Worm (Caenorhabditis elegans): Measurements from ENCODE around the gene oig-1.

ce11 chrIII:6498176-6498575 is 27.3 kb downstream of the oig-1 start, which contains the start of gene sdz-15:
- TF ChIP-seq lin-54 (GFP tag; optimal IDR thresholded peaks at IDR 0.05) (no peak), D2030.7 (GFP tag; IDR thresholded peaks at IDR 0.05) (no peak), F55B11.4 (tag; optimal IDR thresholded peaks at IDR 0.05; ENCODE audit: borderline replicate concordance, insufficient read depth) (no peak), F49E8.2 (tag; optimal IDR thresholded peaks at IDR 0.05; ENCODE audit: insufficient read depth) (no peak), ets-4 (GFP tag; optimal IDR thresholded peaks at IDR 0.05) (no peak), egrh-3 (GFP tag; IDR thresholded peaks at IDR 0.05) (no peak), snpc-1.1 (tag; optimal IDR thresholded peaks at IDR 0.05; ENCODE audit: insufficient read depth) (no peak), dpff-1 (tag; optimal IDR thresholded peaks at IDR 0.05) (no peak), nfya-2 (GFP tag; IDR thresholded peaks at IDR 0.05) (no peak), rec-8 (tag; optimal IDR thresholded peaks at IDR 0.05) (no peak), nfya-1 (tag; optimal IDR thresholded peaks at IDR 0.05; ENCODE audit: borderline replicate concordance, insufficient read depth) (no peak), unc-62 (GFP tag; optimal IDR thresholded peaks at IDR 0.05) (no peak), F10E7.11 (tag; optimal IDR thresholded peaks at IDR 0.05) (no peak), Y53G8AR.9 (GFP tag; conservative IDR thresholded peaks at IDR 0.05) (no peak)
